Worm (Caenorhabditis elegans) whole organism, young adult: ENCODE measurements around the gene F22F4.4.

Experiments used
- B0019.2 ChIP-seq: fragments of 200-800 bp; sonication (Bioruptor generic); conservative IDR thresholded peaks from 2 replicates; pipeline ENCODE4 v1.3.6; 2022; ENCODE audit warnings: missing genetic modification reagents, missing genetic modification characterization, missing compliant biosample characterization
- B0261.1 ChIP-seq: sonication (generic microtip); optimal IDR thresholded peaks from 2 replicates; lab custom pipeline; 2016; ENCODE audit warnings: mild to moderate bottlenecking, missing genetic modification characterization, moderate library complexity, missing compliant biosample characterization
- F33H1.4 ChIP-seq: fragments of 200-800 bp; sonication (Bioruptor generic); IDR thresholded peaks from 2 replicates; pipeline ENCODE4 v1.3.6; 2022; ENCODE audit warnings: missing genetic modification reagents, missing genetic modification characterization, missing compliant biosample characterization
- F49E8.2 ChIP-seq: sonication (generic microtip); optimal IDR thresholded peaks from 3 replicates; lab custom pipeline; 2017; ENCODE audit warnings: missing genetic modification characterization, mild to moderate bottlenecking, missing compliant biosample characterization, antibody characterized with exemption, moderate library complexity; ENCODE audit not compliant: insufficient read depth
- F55B11.4 ChIP-seq: sonication (generic microtip); optimal IDR thresholded peaks from 2 replicates; lab custom pipeline; 2016; ENCODE audit warnings: missing compliant biosample characterization, missing genetic modification characterization, borderline replicate concordance; ENCODE audit not compliant: insufficient read depth
- K11D2.4 ChIP-seq: fragments of 200-800 bp; sonication (Bioruptor generic); IDR thresholded peaks from 2 replicates; pipeline ENCODE4 v1.3.6; 2022; ENCODE audit warnings: missing genetic modification reagents, missing genetic modification characterization, missing compliant biosample characterization
- K12H6.12 ChIP-seq: fragments of 200-800 bp; sonication (Bioruptor generic); optimal IDR thresholded peaks from 2 replicates; lab custom pipeline; 2018; ENCODE audit warnings: mild to moderate bottlenecking, missing genetic modification characterization, missing compliant biosample characterization
- Y53G8AR.9 ChIP-seq: fragments of 200-800 bp; sonication (Bioruptor generic); conservative IDR thresholded peaks from 2 replicates; pipeline ENCODE4 v1.3.6; 2022; ENCODE audit warnings: missing genetic modification reagents, missing genetic modification characterization, missing compliant biosample characterization
- Y56A3A.18 ChIP-seq: fragments of 200-800 bp; sonication (Bioruptor generic); IDR thresholded peaks from 2 replicates; pipeline ENCODE4 v1.3.6; 2022; ENCODE audit warnings: missing genetic modification reagents, missing genetic modification characterization, missing compliant biosample characterization
- Y79H2A.3 ChIP-seq: fragments of 200-800 bp; sonication (Bioruptor generic); conservative IDR thresholded peaks from 2 replicates; pipeline ENCODE4 v1.3.6; 2022; ENCODE audit warnings: missing genetic modification reagents, missing genetic modification characterization, missing compliant biosample characterization
- Y95B8A.8 ChIP-seq: fragments of 200-800 bp; sonication (Bioruptor generic); IDR thresholded peaks from 2 replicates; pipeline ENCODE4 v1.3.6; 2022; ENCODE audit warnings: missing genetic modification reagents, missing genetic modification characterization, missing compliant biosample characterization
- akir-1 ChIP-seq: fragments of 200-800 bp; sonication (Bioruptor generic); optimal IDR thresholded peaks from 2 replicates; lab custom pipeline; 2018; ENCODE audit warnings: mild to moderate bottlenecking, missing genetic modification characterization, moderate library complexity, missing compliant biosample characterization
- athp-1 ChIP-seq: sonication (generic microtip); optimal IDR thresholded peaks from 2 replicates; lab custom pipeline; 2017; ENCODE audit warnings: mild to moderate bottlenecking, missing genetic modification characterization, missing compliant biosample characterization
- attf-3 ChIP-seq: fragments of 200-800 bp; sonication (Bioruptor generic); conservative IDR thresholded peaks from 2 replicates; pipeline ENCODE4 v1.3.6; 2022; ENCODE audit warnings: missing genetic modification reagents, missing genetic modification characterization, missing compliant biosample characterization
- attf-5 ChIP-seq: fragments of 200-800 bp; sonication (Bioruptor generic); optimal IDR thresholded peaks from 2 replicates; lab custom pipeline; 2018; ENCODE audit warnings: mild to moderate bottlenecking, missing genetic modification characterization, missing compliant biosample characterization
- cebp-1 ChIP-seq, 2 experiments: fragments of 200-800 bp in 1 of 2; sonication (Bioruptor generic) in 1 of 2; sonication (generic microtip) in 1 of 2; IDR thresholded peaks in 1 of 2; optimal IDR thresholded peaks in 1 of 2; 2 replicates each; pipeline versions ENCODE4 v1.3.6 to Lab custom; 2017 to 2022; ENCODE audit warnings: missing compliant biosample characterization in 2 of 2, missing genetic modification characterization in 2 of 2, mild to moderate bottlenecking in 1 of 2, missing genetic modification reagents in 1 of 2, moderate library complexity in 1 of 2
- cebp-2 ChIP-seq: fragments of 200-800 bp; sonication (Bioruptor generic); IDR thresholded peaks from 2 replicates; pipeline ENCODE4 v1.3.6; 2022; ENCODE audit warnings: missing genetic modification characterization, missing compliant biosample characterization
- ceh-79 ChIP-seq: sonication (generic microtip); optimal IDR thresholded peaks from 2 replicates; lab custom pipeline; 2017; ENCODE audit warnings: mild to moderate bottlenecking, missing genetic modification characterization, missing compliant biosample characterization
- chd-7 ChIP-seq: sonication (generic microtip); optimal IDR thresholded peaks from 2 replicates; lab custom pipeline; 2016; ENCODE audit warnings: mild to moderate bottlenecking, missing genetic modification characterization, moderate library complexity, missing compliant biosample characterization
- die-1 ChIP-seq: sonication (generic microtip); optimal IDR thresholded peaks from 2 replicates; lab custom pipeline; 2016; ENCODE audit warnings: missing genotype, mild to moderate bottlenecking, missing genetic modification characterization, missing compliant biosample characterization
- dox-1 ChIP-seq: fragments of 200-800 bp; sonication (Bioruptor generic); IDR thresholded peaks from 2 replicates; pipeline ENCODE4 v1.3.6; 2022; ENCODE audit warnings: missing genetic modification reagents, missing genetic modification characterization, missing compliant biosample characterization
- egrh-3 ChIP-seq: fragments of 200-800 bp; sonication (Bioruptor generic); IDR thresholded peaks from 2 replicates; pipeline ENCODE4 v1.3.6; 2022; ENCODE audit warnings: missing genetic modification reagents, missing genetic modification characterization, missing compliant biosample characterization
- ekl-4 ChIP-seq: fragments of 200-800 bp; sonication (Bioruptor generic); IDR thresholded peaks from 2 replicates; pipeline ENCODE4 v1.3.6; 2022; ENCODE audit warnings: missing genetic modification reagents, missing genetic modification characterization, missing compliant biosample characterization
- him-1 ChIP-seq: sonication (generic microtip); optimal IDR thresholded peaks from 2 replicates; lab custom pipeline; 2016; ENCODE audit warnings: missing genotype, missing genetic modification reagents, missing genetic modification characterization, missing compliant biosample characterization
- let-526 ChIP-seq: fragments of 200-800 bp; sonication (Bioruptor generic); IDR thresholded peaks from 2 replicates; pipeline ENCODE4 v1.3.6; 2022; ENCODE audit warnings: missing genetic modification reagents, missing genetic modification characterization, missing compliant biosample characterization
- lin-35 ChIP-seq, 3 experiments: fragments of 150-350 bp in 2 of 3; sonication (generic microtip) in 1 of 3; optimal IDR thresholded peaks; 2 replicates each; lab custom pipeline; 2014 to 2018; ENCODE audit warnings: missing biosample characterization in 3 of 3, missing genetic modification characterization in 3 of 3, missing genetic modification reagents in 3 of 3
- lir-1 ChIP-seq: fragments of 200-800 bp; sonication (Bioruptor generic); conservative IDR thresholded peaks from 2 replicates; pipeline ENCODE4 v1.3.6; 2022; ENCODE audit warnings: missing genetic modification reagents, missing genetic modification characterization, missing compliant biosample characterization
- lsl-1 ChIP-seq: fragments of 200-800 bp; sonication (Bioruptor generic); optimal IDR thresholded peaks from 2 replicates; lab custom pipeline; 2018; ENCODE audit warnings: mild to moderate bottlenecking, missing genetic modification characterization, moderate library complexity, missing compliant biosample characterization
- lsy-27 ChIP-seq: sonication (generic microtip); optimal IDR thresholded peaks from 2 replicates; lab custom pipeline; 2017; ENCODE audit warnings: missing genetic modification characterization, mild to moderate bottlenecking, missing compliant biosample characterization, antibody characterized with exemption, missing genotype, borderline replicate concordance; ENCODE audit not compliant: insufficient read depth
- mcd-1 ChIP-seq: fragments of 200-800 bp; sonication (Bioruptor generic); IDR thresholded peaks from 2 replicates; pipeline ENCODE4 v1.3.6; 2022; ENCODE audit warnings: missing genetic modification reagents, missing genetic modification characterization, missing compliant biosample characterization
- mxl-1 ChIP-seq: sonication (generic microtip); optimal IDR thresholded peaks from 2 replicates; lab custom pipeline; 2016; ENCODE audit warnings: missing genetic modification characterization, missing compliant biosample characterization
- nfyb-1 ChIP-seq: fragments of 200-800 bp; sonication (Bioruptor generic); IDR thresholded peaks from 2 replicates; pipeline ENCODE4 v1.3.6; 2022; ENCODE audit warnings: missing genetic modification reagents, missing genetic modification characterization, missing compliant biosample characterization
- pbrm-1 ChIP-seq: fragments of 200-800 bp; sonication (Bioruptor generic); IDR thresholded peaks from 2 replicates; pipeline ENCODE4 v1.3.6; 2022; ENCODE audit warnings: missing genetic modification reagents, missing genetic modification characterization, missing compliant biosample characterization
- rcor-1 ChIP-seq: fragments of 200-800 bp; sonication (Bioruptor generic); IDR thresholded peaks from 2 replicates; pipeline ENCODE4 v1.3.6; 2022; ENCODE audit warnings: missing genetic modification reagents, missing genetic modification characterization, missing compliant biosample characterization
- sea-2 ChIP-seq: fragments of 200-800 bp; sonication (Bioruptor generic); IDR thresholded peaks from 2 replicates; pipeline ENCODE4 v1.3.6; 2022; ENCODE audit warnings: missing genetic modification characterization, missing compliant biosample characterization
- somi-1 ChIP-seq: fragments of 200-800 bp; sonication (Bioruptor generic); optimal IDR thresholded peaks from 2 replicates; lab custom pipeline; 2018; ENCODE audit warnings: mild to moderate bottlenecking, missing genetic modification characterization, missing compliant biosample characterization
- tbx-9 ChIP-seq: sonication (generic microtip); optimal IDR thresholded peaks from 2 replicates; lab custom pipeline; 2016; ENCODE audit warnings: borderline replicate concordance, missing genetic modification characterization, inconsistent platforms, missing compliant biosample characterization
- zfh-2 ChIP-seq: fragments of 200-800 bp; sonication (Bioruptor generic); conservative IDR thresholded peaks from 2 replicates; pipeline ENCODE4 v1.3.6; 2022; ENCODE audit warnings: missing genetic modification reagents, missing genetic modification characterization, missing compliant biosample characterization
- ztf-6 ChIP-seq: fragments of 200-800 bp; sonication (Bioruptor generic); IDR thresholded peaks from 2 replicates; pipeline ENCODE4 v1.3.6; 2022; ENCODE audit warnings: missing genetic modification reagents, missing genetic modification characterization, missing compliant biosample characterization

The F22F4.4 gene

DNA sequence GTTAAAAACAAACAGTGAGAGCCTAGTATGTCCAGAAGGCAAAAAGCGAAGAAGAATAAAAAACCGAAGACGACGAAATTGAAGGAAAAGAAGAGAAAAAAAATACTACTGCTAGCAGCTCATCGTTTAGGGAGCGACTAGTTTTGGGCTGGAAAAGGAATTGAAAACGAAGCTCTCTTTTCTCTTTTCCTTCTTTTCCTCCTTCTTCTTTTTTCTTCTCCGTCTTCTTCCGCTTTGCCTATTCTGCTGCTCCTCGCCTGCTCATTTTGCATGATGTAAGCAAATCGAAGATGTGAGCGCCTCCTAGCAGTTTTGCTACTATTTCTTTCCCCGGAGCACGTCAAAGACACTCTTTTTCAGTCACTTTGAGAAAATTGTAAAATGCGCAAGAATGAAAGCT lies 19.6 kb downstream of the F22F4.4 start:
- TF ChIP-seq F55B11.4 (tag; lab: Kevin White, UChicago) (no peak), ztf-6 (GFP tag; lab: Robert Waterston, UW) (no peak), sea-2 (GFP tag; lab: Robert Waterston, UW) (no peak), tbx-9 (no peak), Y56A3A.18 (GFP tag; lab: Robert Waterston, UW) (no peak), Y95B8A.8 (GFP tag; lab: Robert Waterston, UW) (no peak), ekl-4 (0 out of 2 replicates have a peak, but pooled peaks have one; percentile 39), die-1 (tag; lab: Kevin White, UChicago) (no peak), F33H1.4 (GFP tag; lab: Robert Waterston, UW) (no peak), let-526 (no peak), mcd-1 (GFP tag; lab: Robert Waterston, UW) (no peak), B0261.1 (tag; lab: Kevin White, UChicago) (no peak), attf-5 (GFP tag; lab: Kevin White, UChicago) (no peak), zfh-2 (GFP tag; lab: Robert Waterston, UW) (0 out of 2 replicates have a peak, but pooled peaks have one; percentile 17), attf-3 (no peak), nfyb-1 (no peak)

DNA sequence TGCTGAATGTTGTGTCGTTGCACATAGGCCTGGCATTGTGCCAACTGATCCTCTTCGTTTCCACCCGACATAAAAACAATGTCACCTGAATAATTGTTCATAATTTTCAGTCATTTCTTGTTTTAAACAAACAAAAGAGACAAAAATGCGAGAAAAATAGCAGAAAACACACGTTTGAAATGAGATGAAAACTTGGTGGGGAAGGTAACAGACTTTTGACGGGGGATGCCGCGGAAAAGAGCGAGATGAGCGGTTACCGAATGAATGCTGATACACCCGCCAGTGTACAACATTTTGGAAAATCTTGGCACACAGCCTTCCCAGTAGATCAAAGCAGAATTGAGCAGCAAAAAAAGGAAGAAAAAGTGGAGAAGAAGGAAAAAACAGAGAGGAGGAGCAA lies 23.6 kb downstream of the F22F4.4 start, which contains the start of gene kin-2:
Gene kin-2 (minus strand): TSS at position 101 of the 400 bp plus-strand sequence.
- no peak for TF ChIP-seq Y79H2A.3 (GFP tag; lab: Robert Waterston, UW)
- TF ChIP-seq lir-1 (GFP tag; lab: Robert Waterston, UW) = no peak
- no peak for TF ChIP-seq lsy-27 (tag; lab: Kevin White, UChicago)
- no peak for TF ChIP-seq somi-1 (GFP tag; lab: Kevin White, UChicago)
- no peak for TF ChIP-seq cebp-1 (GFP tag; IDR thresholded peaks at IDR 0.05; lab: Robert Waterston, UW)
- no peak for TF ChIP-seq cebp-1 (tag; optimal IDR thresholded peaks at IDR 0.05; lab: Kevin White, UChicago)
- TF ChIP-seq lsl-1 (GFP tag; lab: Kevin White, UChicago) = no peak
- no peak for TF ChIP-seq attf-5 (GFP tag; lab: Kevin White, UChicago)
- TF ChIP-seq F33H1.4 (GFP tag; lab: Robert Waterston, UW) = no peak
- TF ChIP-seq athp-1 (tag; lab: Kevin White, UChicago) = no peak
- no peak for TF ChIP-seq ceh-79 (tag; lab: Kevin White, UChicago)
- no peak for TF ChIP-seq him-1 (tag; lab: Kevin White, UChicago)
- TF ChIP-seq mxl-1 = no peak
- TF ChIP-seq pbrm-1 = no peak
- no peak for TF ChIP-seq F49E8.2
- TF ChIP-seq Y53G8AR.9 (GFP tag; lab: Robert Waterston, UW) = no peak
- no peak for TF ChIP-seq cebp-2 (GFP tag; lab: Robert Waterston, UW)
- TF ChIP-seq, all 124 proteins: peak for 0

DNA sequence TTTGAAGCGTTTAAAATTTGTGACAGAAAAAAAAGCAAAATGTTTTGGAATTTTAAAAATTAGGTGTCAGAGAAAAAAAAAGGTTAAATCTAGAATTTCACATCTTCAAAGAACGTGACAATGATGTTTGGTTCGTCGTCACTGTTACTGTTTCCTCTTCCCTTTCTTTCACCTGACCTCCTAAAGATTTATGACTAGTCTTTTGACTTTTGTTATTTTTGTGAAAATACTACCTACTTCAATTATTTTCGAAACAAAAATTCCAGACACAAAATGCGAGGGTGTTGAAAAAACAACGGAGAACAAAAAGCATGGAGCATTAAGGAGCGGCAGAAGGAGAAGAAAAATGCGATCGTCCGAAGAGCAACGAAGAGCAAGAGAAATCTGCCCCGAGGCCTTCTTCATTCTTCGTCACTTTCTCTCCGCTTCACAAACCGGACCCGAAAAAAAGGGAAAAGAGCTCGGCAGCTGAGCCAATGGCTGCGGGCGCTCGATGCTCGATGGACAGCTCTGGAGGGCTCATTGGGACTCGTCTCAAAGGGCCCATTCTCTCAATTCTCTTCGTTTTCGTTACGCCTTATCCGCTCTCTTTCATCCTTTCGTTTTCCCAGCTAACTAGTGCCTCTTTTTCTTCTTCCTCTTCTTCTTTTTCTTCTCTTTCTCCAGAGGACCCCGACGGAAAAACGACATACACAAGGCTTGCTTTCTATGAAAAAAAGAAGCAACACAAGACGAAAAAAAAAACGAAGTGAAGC lies 24.9 kb downstream of the F22F4.4 start:
- TF ChIP-seq nfyb-1 (0 out of 2 replicates have a peak, but pooled peaks have one; percentile 37), rcor-1 (GFP tag; lab: Robert Waterston, UW) (0 out of 2 replicates have a peak, but pooled peaks have one; percentile 13), F55B11.4 (tag; lab: Kevin White, UChicago) (no peak), chd-7 (tag; lab: Kevin White, UChicago) (no peak), athp-1 (tag; lab: Kevin White, UChicago) (no peak), B0019.2 (GFP tag; lab: Robert Waterston, UW) (no peak), egrh-3 (GFP tag; lab: Robert Waterston, UW) (peak; percentile 62; the same call in 1 of the 2 replicates), mcd-1 (GFP tag; lab: Robert Waterston, UW) (peak; percentile 42; the same call in 1 of the 2 replicates), dox-1 (GFP tag; lab: Robert Waterston, UW) (peak; percentile 27; the same call in 1 of the 2 replicates), somi-1 (GFP tag; lab: Kevin White, UChicago) (peak; percentile 7), akir-1 (GFP tag; lab: Kevin White, UChicago) (no peak), K12H6.12 (tag; lab: Kevin White, UChicago) (peak; percentile 50), lin-35 (GFP tag; optimal IDR thresholded peaks at IDR 0.05; lab: Kevin White, UChicago) (peak in 1 of 3 experiments; percentile 69), zfh-2 (GFP tag; lab: Robert Waterston, UW) (peak; percentile 92), K11D2.4 (GFP tag; lab: Robert Waterston, UW) (0 out of 2 replicates have a peak, but pooled peaks have one; percentile 8), cebp-1 (GFP tag; IDR thresholded peaks at IDR 0.05; lab: Robert Waterston, UW) (no peak), cebp-1 (tag; optimal IDR thresholded peaks at IDR 0.05; lab: Kevin White, UChicago) (peak; percentile 26)
